Worm (Caenorhabditis elegans) whole organism, young adult: ENCODE data around the gene F45G2.9.

ENCODE experiments used
- B0019.2 ChIP-seq: fragments of 200-800 bp; sonication (Bioruptor generic); conservative IDR thresholded peaks from 2 replicates; pipeline ENCODE4 v1.3.6; 2022; ENCODE audit warnings: missing genetic modification reagents, missing genetic modification characterization, missing compliant biosample characterization
- B0336.3 ChIP-seq: fragments of 200-800 bp; sonication (Bioruptor generic); IDR thresholded peaks from 2 replicates; pipeline ENCODE4 v1.3.6; 2022; ENCODE audit warnings: missing genetic modification characterization, missing compliant biosample characterization
- D2030.7 ChIP-seq: fragments of 200-800 bp; sonication (Bioruptor generic); IDR thresholded peaks from 2 replicates; pipeline ENCODE4 v1.3.6; 2022; ENCODE audit warnings: missing genetic modification reagents, missing genetic modification characterization, missing compliant biosample characterization
- F22D6.2 ChIP-seq: sonication (generic microtip); optimal IDR thresholded peaks from 2 replicates; lab custom pipeline; 2016; ENCODE audit warnings: mild to moderate bottlenecking, missing genetic modification characterization, missing compliant biosample characterization
- F33H1.4 ChIP-seq: fragments of 200-800 bp; sonication (Bioruptor generic); IDR thresholded peaks from 2 replicates; pipeline ENCODE4 v1.3.6; 2022; ENCODE audit warnings: missing genetic modification reagents, missing genetic modification characterization, missing compliant biosample characterization
- F37B4.10 ChIP-seq: fragments of 200-800 bp; sonication (Bioruptor generic); IDR thresholded peaks from 2 replicates; pipeline ENCODE4 v1.3.6; 2022; ENCODE audit warnings: missing genetic modification characterization, missing compliant biosample characterization
- F57C9.4 ChIP-seq: sonication (generic microtip); optimal IDR thresholded peaks from 2 replicates; lab custom pipeline; 2017; ENCODE audit warnings: mild to moderate bottlenecking, missing genetic modification characterization, missing compliant biosample characterization
- T26A5.8 ChIP-seq: sonication (generic microtip); optimal IDR thresholded peaks from 2 replicates; lab custom pipeline; 2016; ENCODE audit warnings: missing genetic modification characterization, missing compliant biosample characterization
- Y95B8A.8 ChIP-seq: fragments of 200-800 bp; sonication (Bioruptor generic); IDR thresholded peaks from 2 replicates; pipeline ENCODE4 v1.3.6; 2022; ENCODE audit warnings: missing genetic modification reagents, missing genetic modification characterization, missing compliant biosample characterization
- akir-1 ChIP-seq: fragments of 200-800 bp; sonication (Bioruptor generic); optimal IDR thresholded peaks from 2 replicates; lab custom pipeline; 2018; ENCODE audit warnings: mild to moderate bottlenecking, missing genetic modification characterization, moderate library complexity, missing compliant biosample characterization
- cebp-2 ChIP-seq: fragments of 200-800 bp; sonication (Bioruptor generic); IDR thresholded peaks from 2 replicates; pipeline ENCODE4 v1.3.6; 2022; ENCODE audit warnings: missing genetic modification characterization, missing compliant biosample characterization
- ceh-100 ChIP-seq: fragments of 200-800 bp; sonication (Bioruptor generic); IDR thresholded peaks from 2 replicates; pipeline ENCODE4 v1.3.6; 2022; ENCODE audit warnings: missing genetic modification reagents, missing genetic modification characterization, missing compliant biosample characterization
- ceh-58 ChIP-seq: fragments of 200-800 bp; sonication (Bioruptor generic); IDR thresholded peaks from 2 replicates; pipeline ENCODE4 v1.3.6; 2022; ENCODE audit warnings: missing genetic modification characterization, missing compliant biosample characterization
- ceh-91 ChIP-seq: fragments of 200-800 bp; sonication (Bioruptor generic); IDR thresholded peaks from 2 replicates; pipeline ENCODE4 v1.3.6; 2022; ENCODE audit warnings: missing genetic modification reagents, missing genetic modification characterization, missing compliant biosample characterization
- egl-44 ChIP-seq: fragments of 200-800 bp; sonication (Bioruptor generic); IDR thresholded peaks from 2 replicates; pipeline ENCODE4 v1.3.6; 2022; ENCODE audit warnings: missing genetic modification reagents, missing genetic modification characterization, missing compliant biosample characterization
- ets-4 ChIP-seq: fragments of 200-800 bp; sonication (Bioruptor generic); optimal IDR thresholded peaks from 2 replicates; lab custom pipeline; 2018; ENCODE audit warnings: mild to moderate bottlenecking, missing genetic modification characterization, missing compliant biosample characterization
- him-1 ChIP-seq: sonication (generic microtip); optimal IDR thresholded peaks from 2 replicates; lab custom pipeline; 2016; ENCODE audit warnings: missing genotype, missing genetic modification reagents, missing genetic modification characterization, missing compliant biosample characterization
- hmg-1.2 ChIP-seq: fragments of 200-800 bp; sonication (Bioruptor generic); IDR thresholded peaks from 2 replicates; pipeline ENCODE4 v1.3.6; 2022; ENCODE audit warnings: missing genetic modification reagents, missing genetic modification characterization, missing compliant biosample characterization
- lsl-1 ChIP-seq: fragments of 200-800 bp; sonication (Bioruptor generic); optimal IDR thresholded peaks from 2 replicates; lab custom pipeline; 2018; ENCODE audit warnings: mild to moderate bottlenecking, missing genetic modification characterization, moderate library complexity, missing compliant biosample characterization
- madf-10 ChIP-seq: sonication (generic microtip); optimal IDR thresholded peaks from 2 replicates; lab custom pipeline; 2016; ENCODE audit warnings: mild to moderate bottlenecking, missing genetic modification characterization, missing compliant biosample characterization
- madf-3 ChIP-seq: fragments of 200-800 bp; sonication (Bioruptor generic); IDR thresholded peaks from 2 replicates; pipeline ENCODE4 v1.3.6; 2022; ENCODE audit warnings: missing genetic modification reagents, missing genetic modification characterization, missing compliant biosample characterization
- mes-4 ChIP-seq: sonication (generic microtip); optimal IDR thresholded peaks from 2 replicates; lab custom pipeline; 2016; ENCODE audit warnings: missing genotype, missing genetic modification characterization, missing compliant biosample characterization
- nfya-2 ChIP-seq: fragments of 200-800 bp; sonication (Bioruptor generic); IDR thresholded peaks from 2 replicates; pipeline ENCODE4 v1.3.6; 2022; ENCODE audit warnings: missing genetic modification reagents, missing genetic modification characterization, missing compliant biosample characterization
- nhr-27 ChIP-seq: fragments of 200-800 bp; sonication (Bioruptor generic); optimal IDR thresholded peaks from 2 replicates; lab custom pipeline; 2018; ENCODE audit warnings: mild to moderate bottlenecking, missing genetic modification characterization, moderate library complexity, missing compliant biosample characterization
- nhr-90 ChIP-seq: sonication (generic microtip); optimal IDR thresholded peaks from 2 replicates; lab custom pipeline; 2016; ENCODE audit warnings: missing genotype, mild to moderate bottlenecking, missing genetic modification characterization, missing compliant biosample characterization
- sdz-38 ChIP-seq: sonication (generic microtip); optimal IDR thresholded peaks from 2 replicates; lab custom pipeline; 2016; ENCODE audit warnings: missing genotype, missing genetic modification characterization, missing compliant biosample characterization
- snpc-1.1 ChIP-seq: sonication (generic microtip); optimal IDR thresholded peaks from 2 replicates; lab custom pipeline; 2017; ENCODE audit warnings: missing genetic modification characterization, mild to moderate bottlenecking, missing compliant biosample characterization, antibody characterized with exemption, moderate library complexity, missing genotype, missing genetic modification reagents; ENCODE audit not compliant: insufficient read depth
- snpc-3.4 ChIP-seq: sonication (generic microtip); optimal IDR thresholded peaks from 2 replicates; lab custom pipeline; 2017; ENCODE audit warnings: missing genetic modification characterization, mild to moderate bottlenecking, missing compliant biosample characterization, antibody characterized with exemption, moderate library complexity, missing genotype, missing genetic modification reagents
- tbx-9 ChIP-seq: sonication (generic microtip); optimal IDR thresholded peaks from 2 replicates; lab custom pipeline; 2016; ENCODE audit warnings: borderline replicate concordance, missing genetic modification characterization, inconsistent platforms, missing compliant biosample characterization
- unc-130 ChIP-seq: sonication (generic microtip); optimal IDR thresholded peaks from 2 replicates; lab custom pipeline; 2016; ENCODE audit warnings: missing genetic modification reagents, missing genetic modification characterization, missing compliant biosample characterization
- zfh-2 ChIP-seq: fragments of 200-800 bp; sonication (Bioruptor generic); conservative IDR thresholded peaks from 2 replicates; pipeline ENCODE4 v1.3.6; 2022; ENCODE audit warnings: missing genetic modification reagents, missing genetic modification characterization, missing compliant biosample characterization
- ztf-18 ChIP-seq: sonication (generic microtip); optimal IDR thresholded peaks from 2 replicates; lab custom pipeline; 2016; ENCODE audit warnings: missing genotype, mild to moderate bottlenecking, missing genetic modification characterization, missing compliant biosample characterization
- ztf-26 ChIP-seq: sonication (generic microtip); optimal IDR thresholded peaks from 2 replicates; lab custom pipeline; 2017; ENCODE audit warnings: missing genetic modification characterization, missing compliant biosample characterization
- ztf-28 ChIP-seq: fragments of 200-800 bp; sonication (Bioruptor generic); IDR thresholded peaks from 2 replicates; pipeline ENCODE4 v1.3.6; 2022; ENCODE audit warnings: missing genetic modification reagents, missing genetic modification characterization, missing compliant biosample characterization

Gene F45G2.9

DNA sequence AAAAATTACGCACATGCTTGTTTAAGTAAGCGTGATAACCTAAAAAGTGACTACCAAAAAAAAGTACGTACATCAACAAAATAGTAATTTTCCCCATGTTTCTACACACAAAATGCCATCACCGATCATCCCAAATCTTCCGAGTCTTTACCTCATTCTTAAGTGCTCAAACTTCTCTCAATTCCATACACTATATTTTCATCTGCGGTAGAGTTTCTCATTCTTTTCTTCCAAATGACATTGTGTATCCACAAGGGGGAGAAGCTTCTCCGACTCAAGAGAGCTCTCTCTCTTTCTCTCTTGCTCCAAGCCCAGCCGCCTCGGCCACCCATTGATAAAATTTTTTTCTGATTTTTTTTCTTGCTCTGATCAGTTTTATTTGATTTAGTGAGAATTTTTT, 27.2 kb downstream of the F45G2.9 start, which contains the start of gene myo-6 (continued):
- TF ChIP-seq ztf-28 (GFP tag; lab: Robert Waterston, UW) = no peak
- TF ChIP-seq akir-1 (GFP tag; lab: Kevin White, UChicago) = no peak

DNA sequence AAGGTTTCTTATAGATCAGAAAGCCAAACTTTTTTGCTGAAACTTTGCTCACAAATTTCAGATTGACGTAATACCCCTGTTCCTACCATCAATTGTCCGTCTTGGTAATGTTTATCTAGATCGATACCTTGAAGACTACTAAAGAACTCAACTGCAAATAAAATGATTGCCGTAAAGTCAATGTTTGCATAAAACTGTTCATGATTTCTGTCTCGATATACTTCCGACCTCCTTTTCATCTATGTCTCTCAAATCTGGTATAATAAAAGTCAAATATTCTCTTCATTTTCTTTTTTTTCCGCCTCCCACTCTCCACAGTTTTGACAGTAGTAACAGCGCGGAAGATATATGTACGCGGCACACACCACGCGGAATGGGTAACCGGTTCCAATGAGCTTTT, 31.2 kb downstream of the F45G2.9 start, which contains the start of gene nas-1:
Gene nas-1, plus strand, starts transcription at position 301 of the 400 bp plus-strand sequence.
- TF ChIP-seq ztf-26 (tag; lab: Kevin White, UChicago) (no peak), ceh-100 (GFP tag; lab: Robert Waterston, UW) (no peak), F37B4.10 (GFP tag; lab: Robert Waterston, UW) (no peak), B0019.2 (no peak), hmg-1.2 (GFP tag; lab: Robert Waterston, UW) (no peak), snpc-1.1 (tag; lab: Kevin White, UChicago) (no peak), F22D6.2 (tag; lab: Kevin White, UChicago) (no peak), snpc-3.4 (tag; lab: Kevin White, UChicago) (no peak), F33H1.4 (GFP tag; lab: Robert Waterston, UW) (no peak), ets-4 (GFP tag; lab: Kevin White, UChicago) (no peak)
- TF ChIP-seq, all 124 proteins: peak for 0

DNA sequence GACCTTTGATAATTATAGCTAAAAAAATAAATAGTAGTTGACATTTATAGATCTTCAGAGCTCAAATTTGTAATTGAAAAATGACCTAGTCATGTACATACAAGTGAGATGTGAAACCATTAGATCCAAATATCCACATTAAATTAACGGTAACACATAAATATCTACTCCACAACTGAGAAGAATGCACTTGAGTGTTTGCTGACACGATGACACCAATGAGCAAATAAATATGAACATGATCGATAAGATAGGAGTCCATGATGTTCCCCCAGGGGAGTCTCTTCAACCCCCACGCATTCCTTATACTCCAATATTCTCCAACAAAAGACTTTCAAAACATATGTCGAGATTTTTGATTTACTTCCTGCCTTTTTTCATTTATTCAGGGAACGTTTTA, 32.3 kb downstream of the F45G2.9 start, which contains the start of gene ttr-52:
Gene ttr-52, plus strand, starts transcription at position 301 of the 400 bp plus-strand sequence.
- no peak for TF ChIP-seq ztf-28 (GFP tag; lab: Robert Waterston, UW)
- no peak for TF ChIP-seq nhr-27 (tag; lab: Kevin White, UChicago)
- TF ChIP-seq him-1 = no peak
- TF ChIP-seq Y95B8A.8 (GFP tag; lab: Robert Waterston, UW) = no peak
- TF ChIP-seq ceh-100 (GFP tag; lab: Robert Waterston, UW) = no peak
- no peak for TF ChIP-seq madf-3 (GFP tag; lab: Robert Waterston, UW)
- TF ChIP-seq nfya-2 (GFP tag; lab: Robert Waterston, UW) = no peak
- no peak for TF ChIP-seq mes-4 (tag; lab: Kevin White, UChicago)
- no peak for TF ChIP-seq B0336.3 (GFP tag; lab: Robert Waterston, UW)
- no peak for TF ChIP-seq D2030.7 (GFP tag; lab: Robert Waterston, UW)
- TF ChIP-seq ztf-18 = no peak
- TF ChIP-seq ceh-58 (GFP tag; lab: Robert Waterston, UW) = no peak
- TF ChIP-seq T26A5.8 = no peak
- no peak for TF ChIP-seq cebp-2 (GFP tag; lab: Robert Waterston, UW)
- TF ChIP-seq sdz-38 (tag; lab: Kevin White, UChicago) = no peak
- TF ChIP-seq tbx-9 (tag; lab: Kevin White, UChicago) = no peak
- TF ChIP-seq egl-44 (GFP tag; lab: Robert Waterston, UW) = no peak
- TF ChIP-seq zfh-2 (GFP tag; lab: Robert Waterston, UW) = no peak
- TF ChIP-seq snpc-3.4 (tag; lab: Kevin White, UChicago) = no peak

DNA sequence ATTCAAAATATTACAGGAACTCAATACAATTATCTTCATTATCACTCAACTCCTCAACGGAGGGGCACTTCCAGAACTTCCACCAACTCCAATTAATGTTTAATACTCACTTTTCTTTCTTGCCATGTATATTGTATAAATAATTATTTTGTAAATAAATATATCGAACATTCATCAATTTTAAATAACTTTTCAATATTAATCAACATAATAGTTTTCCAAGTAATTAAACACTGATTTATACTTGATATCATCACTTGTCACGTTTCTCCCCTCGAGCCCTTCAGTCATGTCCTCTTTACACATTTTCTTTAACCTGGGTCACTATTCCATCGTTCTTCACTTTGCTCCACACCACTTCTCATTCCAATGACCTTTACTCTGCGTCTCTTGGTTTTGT, 33.8 kb downstream of the F45G2.9 start, which contains the start of gene mig-18:
Gene mig-18, plus strand, starts transcription at position 301 of the 400 bp plus-strand sequence.
- TF ChIP-seq ceh-91 (GFP tag; lab: Robert Waterston, UW) (no peak), madf-10 (no peak), unc-130 (GFP tag; lab: Kevin White, UChicago) (no peak), tbx-9 (tag; lab: Kevin White, UChicago) (no peak), nhr-90 (tag; lab: Kevin White, UChicago) (no peak), lsl-1 (GFP tag; lab: Kevin White, UChicago) (no peak), F57C9.4 (tag; lab: Kevin White, UChicago) (no peak)
